Fruit fly (Drosophila melanogaster) whole organism, wandering third instar larva: ENCODE data around the gene ftz-f1.

Experiments
- CG32264 ChIP-seq: fragments of 200-800 bp; sonication (Bioruptor generic); optimal IDR thresholded peaks from 2 replicates; lab custom pipeline; 2016; ENCODE audit warnings: missing biosample characterization, missing genetic modification characterization
- CG9705 ChIP-seq: fragments of 200-800 bp; sonication (Bioruptor generic); optimal IDR thresholded peaks from 2 replicates; lab custom pipeline; 2018; ENCODE audit warnings: missing biosample characterization, mild to moderate bottlenecking, missing genetic modification characterization
- CrebA ChIP-seq: fragments of 200-800 bp; sonication (Bioruptor generic); optimal IDR thresholded peaks from 2 replicates; lab custom pipeline; 2016; ENCODE audit warnings: missing biosample characterization, mild to moderate bottlenecking, missing genetic modification characterization, borderline replicate concordance
- Dfd ChIP-seq: fragments of >200 bp; optimal IDR thresholded peaks from 2 replicates; lab custom pipeline; 2017; ENCODE audit warnings: missing biosample characterization, missing genetic modification characterization
- Dif ChIP-seq: fragments of 200-275, 200-300 bp; sonication (Bioruptor generic); optimal IDR thresholded peaks from 2 replicates; lab custom pipeline; 2018; ENCODE audit warnings: missing biosample characterization, missing genetic modification characterization; ENCODE audit not compliant: partially characterized antibody
- GATAd ChIP-seq: sonication (Bioruptor generic); optimal IDR thresholded peaks from 2 replicates; lab custom pipeline; 2016; ENCODE audit warnings: missing biosample characterization, missing genetic modification characterization
- HLH106 ChIP-seq: fragments of 200-800 bp; optimal IDR thresholded peaks from 3 replicates; lab custom pipeline; 2019; ENCODE audit warnings: missing biosample characterization, mild to moderate bottlenecking, missing genetic modification characterization, moderate library complexity
- Hnf4 ChIP-seq: fragments of 200-800 bp; sonication (Bioruptor generic); optimal IDR thresholded peaks from 2 replicates; lab custom pipeline; 2016; ENCODE audit warnings: missing biosample characterization, mild to moderate bottlenecking, missing genetic modification characterization
- Hr78 ChIP-seq: fragments of >200 bp; optimal IDR thresholded peaks from 2 replicates; lab custom pipeline; 2017; ENCODE audit warnings: missing biosample characterization, missing genetic modification characterization
- Hr83 ChIP-seq: fragments of 200-300 bp; sonication (Bioruptor generic); optimal IDR thresholded peaks from 2 replicates; lab custom pipeline; 2016; ENCODE audit warnings: missing biosample characterization, mild to moderate bottlenecking, missing genetic modification characterization, moderate library complexity; ENCODE audit not compliant: poor library complexity, severe bottlenecking
- Jra ChIP-seq: sonication (Bioruptor generic); optimal IDR thresholded peaks from 2 replicates; lab custom pipeline; 2016; ENCODE audit warnings: missing biosample characterization, missing genetic modification characterization
- Myc ChIP-seq: fragments of >200 bp; optimal IDR thresholded peaks from 2 replicates; lab custom pipeline; 2017
- N ChIP-seq: fragments of >200 bp; optimal IDR thresholded peaks from 2 replicates; lab custom pipeline; 2018; ENCODE audit warnings: missing biosample characterization, missing external identifiers, missing genetic modification characterization
- OdsH ChIP-seq: fragments of 200-800 bp; sonication (Bioruptor generic); optimal IDR thresholded peaks from 2 replicates; lab custom pipeline; 2016; ENCODE audit warnings: missing biosample characterization, mild to moderate bottlenecking, missing genetic modification characterization
- Rel ChIP-seq, 2 experiments: fragments of 200-800 bp; sonication (Bioruptor generic) in 1 of 2; optimal IDR thresholded peaks; 2 replicates in 1 of 2; 3 replicates in 1 of 2; lab custom pipeline; 2016 to 2019; ENCODE audit warnings: mild to moderate bottlenecking in 2 of 2, missing biosample characterization in 2 of 2, missing genetic modification characterization in 2 of 2, moderate library complexity in 1 of 2
- Sp1 ChIP-seq: fragments of 200-800 bp; sonication (Bioruptor generic); optimal IDR thresholded peaks from 3 replicates; lab custom pipeline; 2019; ENCODE audit warnings: missing biosample characterization, mild to moderate bottlenecking, missing genetic modification characterization, moderate library complexity
- Vsx2 ChIP-seq: fragments of 200-300, 225-300 bp; sonication (Bioruptor generic); optimal IDR thresholded peaks from 2 replicates; lab custom pipeline; 2018; ENCODE audit warnings: missing biosample characterization, missing genetic modification characterization; ENCODE audit not compliant: partially characterized antibody
- br ChIP-seq: fragments of 200-800 bp; sonication (Bioruptor generic); optimal IDR thresholded peaks from 2 replicates; lab custom pipeline; 2016; ENCODE audit warnings: missing biosample characterization, missing genetic modification characterization
- brk ChIP-seq: fragments of 200-800 bp; sonication (Bioruptor generic); optimal IDR thresholded peaks from 2 replicates; lab custom pipeline; 2016; ENCODE audit warnings: missing biosample characterization, mild to moderate bottlenecking, missing genetic modification characterization
- dl ChIP-seq, 2 experiments: fragments of 175-275, 200-275 bp in 1 of 2; fragments of 200-275 bp in 1 of 2; sonication (Bioruptor generic); optimal IDR thresholded peaks; lab custom pipeline; 2018; ENCODE audit warnings: mild to moderate bottlenecking in 2 of 2, missing biosample characterization in 2 of 2, missing genetic modification characterization in 2 of 2, moderate library complexity in 2 of 2; ENCODE audit not compliant: partially characterized antibody in 2 of 2, insufficient read depth in 1 of 2
- dmrt93B ChIP-seq: fragments of 200-800 bp; sonication (Bioruptor generic); optimal IDR thresholded peaks from 2 replicates; lab custom pipeline; 2018; ENCODE audit warnings: missing biosample characterization, mild to moderate bottlenecking, missing genetic modification characterization
- dsf ChIP-seq: sonication (Bioruptor generic); optimal IDR thresholded peaks from 2 replicates; lab custom pipeline; 2016; ENCODE audit warnings: missing biosample characterization, missing genetic modification characterization, borderline replicate concordance
- ey ChIP-seq: fragments of 200-800 bp; sonication (Bioruptor generic); optimal IDR thresholded peaks from 2 replicates; lab custom pipeline; 2016; ENCODE audit warnings: missing biosample characterization, missing genetic modification characterization
- foxo ChIP-seq, 2 experiments: fragments of 200-800 bp; sonication (Bioruptor generic); optimal IDR thresholded peaks; 2 replicates in 1 of 2; 3 replicates in 1 of 2; lab custom pipeline; 2016 to 2017; ENCODE audit warnings: missing biosample characterization in 2 of 2, missing genetic modification characterization in 2 of 2
- fru ChIP-seq: fragments of 200-800 bp; sonication (Bioruptor generic); optimal IDR thresholded peaks from 3 replicates; lab custom pipeline; 2016; ENCODE audit warnings: missing biosample characterization, mild to moderate bottlenecking, missing genetic modification characterization
- h ChIP-seq: fragments of 200-800 bp; sonication (Bioruptor generic); optimal IDR thresholded peaks from 3 replicates; lab custom pipeline; 2016; ENCODE audit warnings: missing biosample characterization, mild to moderate bottlenecking, missing genetic modification characterization
- jim ChIP-seq: fragments of 175-275, 200-325 bp; sonication (Bioruptor generic); optimal IDR thresholded peaks from 2 replicates; lab custom pipeline; 2016; ENCODE audit warnings: missing biosample characterization, mild to moderate bottlenecking, missing genetic modification characterization
- lola ChIP-seq: fragments of >200 bp; optimal IDR thresholded peaks from 2 replicates; lab custom pipeline; 2017; ENCODE audit warnings: missing biosample characterization, missing genetic modification characterization
- pan ChIP-seq: fragments of >200 bp; optimal IDR thresholded peaks from 2 replicates; lab custom pipeline; 2017
- psq ChIP-seq: fragments of 200-800 bp; sonication (Bioruptor generic); optimal IDR thresholded peaks from 3 replicates; lab custom pipeline; 2017; ENCODE audit warnings: missing biosample characterization, mild to moderate bottlenecking, missing genetic modification characterization, moderate library complexity
- rgr ChIP-seq: fragments of 200-800 bp; sonication (Bioruptor generic); optimal IDR thresholded peaks from 3 replicates; lab custom pipeline; 2016; ENCODE audit warnings: missing biosample characterization, mild to moderate bottlenecking, missing genetic modification characterization
- sage ChIP-seq: fragments of 200-800 bp; sonication (Bioruptor generic); optimal IDR thresholded peaks from 2 replicates; lab custom pipeline; 2016; ENCODE audit warnings: missing biosample characterization, mild to moderate bottlenecking, missing genetic modification characterization
- sv ChIP-seq: fragments of 200-800 bp; sonication (Bioruptor generic); optimal IDR thresholded peaks from 3 replicates; lab custom pipeline; 2016; ENCODE audit warnings: missing biosample characterization, missing genetic modification characterization
- tai ChIP-seq: sonication (Bioruptor generic); optimal IDR thresholded peaks from 2 replicates; lab custom pipeline; 2016; ENCODE audit warnings: missing biosample characterization, missing genetic modification characterization
- woc ChIP-seq: sonication (Bioruptor generic); optimal IDR thresholded peaks from 2 replicates; lab custom pipeline; 2016; ENCODE audit warnings: missing biosample characterization, mild to moderate bottlenecking, missing genetic modification characterization

The ftz-f1 gene

DNA sequence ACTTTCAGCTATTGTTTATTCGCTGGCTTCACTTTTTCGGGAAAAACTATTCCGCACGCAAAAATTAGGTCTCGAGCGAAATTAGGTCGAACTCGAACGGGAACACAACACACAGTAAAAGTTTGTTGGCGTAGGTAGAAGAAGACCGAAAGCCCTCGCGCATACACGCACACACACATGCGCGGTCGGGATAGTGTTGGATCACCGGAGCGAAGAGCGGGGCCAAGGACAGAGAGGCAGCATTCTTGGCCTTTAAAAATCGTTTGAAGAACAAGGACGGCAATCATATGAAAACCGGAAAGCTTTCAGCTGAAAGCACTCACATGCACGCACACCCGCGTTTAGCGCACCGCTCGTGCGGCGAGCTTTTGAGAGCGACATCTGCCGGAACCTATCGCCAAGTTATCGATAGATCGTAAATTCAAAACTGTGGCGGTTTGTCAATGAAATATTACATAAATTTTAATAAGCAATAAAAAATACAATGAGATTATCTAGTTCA lies at the start of gene ftz-f1:
ftz-f1 (minus strand) TSS at position 116 of the 502 bp plus-strand sequence.
- no peak for TF ChIP-seq dmrt93B (GFP tag; lab: Kevin White, UChicago)
- TF ChIP-seq Rel (GFP tag; optimal IDR thresholded peaks at IDR 0.05; lab: Kevin White, UChicago) = peak; percentile 1
- peak; percentile 64 for TF ChIP-seq Rel (tag; optimal IDR thresholded peaks at IDR 0.05; lab: Kevin White, UChicago)
- TF ChIP-seq psq (GFP tag; lab: Kevin White, UChicago) = peak; percentile 75
- TF ChIP-seq tai (GFP tag; lab: Kevin White, UChicago) = no peak
- TF ChIP-seq dl (GFP tag; optimal IDR thresholded peaks at IDR 0.05; lab: Kevin White, UChicago; ENCODE audit: insufficient read depth in 1 of 2, partially characterized antibody in 2 of 2) = peak in 1 of 2 experiments; percentile 68
- TF ChIP-seq sage (GFP tag; lab: Kevin White, UChicago) = no peak
- TF ChIP-seq woc = no peak
- TF ChIP-seq pan (lab: Kevin White, UChicago) = no peak
- no peak for TF ChIP-seq lola (GFP tag; lab: Kevin White, UChicago)
- peak; percentile 52 for TF ChIP-seq CG9705 (GFP tag; lab: Kevin White, UChicago)
- TF ChIP-seq Myc (lab: Kevin White, UChicago) = no peak
- TF ChIP-seq br (GFP tag; lab: Kevin White, UChicago) = peak; percentile 49
- TF ChIP-seq foxo (GFP tag; optimal IDR thresholded peaks at IDR 0.05; lab: Kevin White, UChicago) = peak in 1 of 2 experiments; percentile 25
- TF ChIP-seq dsf (GFP tag; lab: Kevin White, UChicago) = peak; percentile 21
- peak; percentile 44 for TF ChIP-seq N (GFP tag; lab: Kevin White, UChicago)
- peak; percentile 51 for TF ChIP-seq rgr
- TF ChIP-seq Hr83 = peak; percentile 78
- TF ChIP-seq HLH106 (tag; lab: Kevin White, UChicago) = peak; percentile 40
- TF ChIP-seq GATAd (GFP tag; lab: Kevin White, UChicago) = no peak
- TF ChIP-seq h (GFP tag; lab: Kevin White, UChicago) = peak; percentile 68
- peak; percentile 57 for TF ChIP-seq Dif (GFP tag; lab: Kevin White, UChicago)
- TF ChIP-seq Jra (GFP tag; lab: Kevin White, UChicago) = peak; percentile 3
- no peak for TF ChIP-seq sv (GFP tag; lab: Kevin White, UChicago)
- no peak for TF ChIP-seq ey (GFP tag; lab: Kevin White, UChicago)
- peak; percentile 22 for TF ChIP-seq OdsH (GFP tag; lab: Kevin White, UChicago)

DNA sequence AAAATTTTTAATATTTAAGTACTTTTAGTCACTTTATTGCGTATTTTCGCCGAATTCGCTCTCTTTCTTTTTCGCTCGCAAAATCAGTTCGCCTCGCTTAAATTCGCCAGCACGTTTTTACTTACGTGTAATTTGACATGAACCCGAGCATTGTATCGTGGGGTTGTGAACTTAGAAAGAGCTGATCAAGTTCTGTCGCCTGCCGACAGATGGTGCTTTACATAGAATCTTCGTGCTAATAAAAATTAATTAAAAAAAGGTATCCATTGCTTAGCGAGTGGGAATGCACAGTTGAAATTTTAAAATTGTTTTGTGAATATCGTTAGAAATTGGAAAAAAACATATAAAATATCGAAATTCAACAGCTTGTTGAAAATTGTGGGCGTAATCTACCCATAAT lies 47.3 kb upstream of the ftz-f1 start:
- TF ChIP-seq jim (GFP tag; lab: Kevin White, UChicago) (no peak), N (GFP tag; lab: Kevin White, UChicago) (no peak), Hnf4 (peak; percentile 41), foxo (GFP tag; optimal IDR thresholded peaks at IDR 0.05; lab: Kevin White, UChicago) (peak in 1 of 2 experiments; percentile 33), rgr (no peak), pan (lab: Kevin White, UChicago) (no peak), GATAd (GFP tag; lab: Kevin White, UChicago) (no peak), brk (GFP tag; lab: Kevin White, UChicago) (no peak), Vsx2 (GFP tag; lab: Kevin White, UChicago) (no peak), Myc (lab: Kevin White, UChicago) (peak; percentile 64), sage (GFP tag; lab: Kevin White, UChicago) (no peak), lola (GFP tag; lab: Kevin White, UChicago) (no peak), CG32264 (GFP tag; lab: Kevin White, UChicago) (no peak), Dfd (GFP tag; lab: Kevin White, UChicago) (no peak), Sp1 (GFP tag; lab: Kevin White, UChicago) (no peak), sv (GFP tag; lab: Kevin White, UChicago) (peak; percentile 44), Rel (GFP tag; optimal IDR thresholded peaks at IDR 0.05; lab: Kevin White, UChicago) (no peak), Rel (tag; optimal IDR thresholded peaks at IDR 0.05; lab: Kevin White, UChicago) (no peak), Hr78 (no peak), CG9705 (GFP tag; lab: Kevin White, UChicago) (no peak), dl (GFP tag; optimal IDR thresholded peaks at IDR 0.05; lab: Kevin White, UChicago; ENCODE audit: insufficient read depth in 1 of 2, partially characterized antibody in 2 of 2) (no peak), Hr83 (no peak), woc (no peak), OdsH (GFP tag; lab: Kevin White, UChicago) (no peak), h (GFP tag; lab: Kevin White, UChicago) (peak; percentile 45), ey (GFP tag; lab: Kevin White, UChicago) (peak; percentile 18), fru (GFP tag; lab: Kevin White, UChicago) (peak; percentile 52), dsf (GFP tag; lab: Kevin White, UChicago) (no peak), tai (GFP tag; lab: Kevin White, UChicago) (no peak), psq (GFP tag; lab: Kevin White, UChicago) (no peak), HLH106 (tag; lab: Kevin White, UChicago) (no peak), dmrt93B (GFP tag; lab: Kevin White, UChicago) (no peak), Dif (GFP tag; lab: Kevin White, UChicago) (no peak), CrebA (peak; percentile 38)
